Fruit fly (Drosophila melanogaster) whole organism, embryonic: Measurements from ENCODE around the gene Pde9.
A peak's percentile ranks its signal among the peaks of the same experiment; 100 is the strongest.

Experiments
- B-H2 ChIP-seq: fragments of 200-800 bp; sonication (Bioruptor generic); optimal IDR thresholded peaks from 2 replicates; lab custom pipeline; 2018; ENCODE audit warnings: missing biosample characterization, mild to moderate bottlenecking, missing genetic modification characterization
- CG11398 ChIP-seq: fragments of 200-800 bp; sonication (Bioruptor generic); optimal IDR thresholded peaks from 2 replicates; lab custom pipeline; 2016; ENCODE audit warnings: missing biosample characterization, missing genetic modification characterization
- CG12104 ChIP-seq: fragments of 200-800 bp; sonication (Bioruptor generic); optimal IDR thresholded peaks from 3 replicates; lab custom pipeline; 2016; ENCODE audit warnings: missing biosample characterization, missing genetic modification characterization
- CG12659 ChIP-seq: fragments of 200-800 bp; sonication (Bioruptor generic); optimal IDR thresholded peaks from 3 replicates; lab custom pipeline; 2017; ENCODE audit warnings: mild to moderate bottlenecking, missing biosample characterization, missing genetic modification reagents, missing genetic modification characterization
- CG15011 ChIP-seq: fragments of 200-800 bp; sonication (Bioruptor generic); optimal IDR thresholded peaks from 3 replicates; lab custom pipeline; 2018; ENCODE audit warnings: missing biosample characterization, mild to moderate bottlenecking, missing genetic modification characterization
- CG1603 ChIP-seq: fragments of 200-800 bp; sonication (Bioruptor generic); optimal IDR thresholded peaks from 2 replicates; lab custom pipeline; 2019; ENCODE audit warnings: missing biosample characterization, mild to moderate bottlenecking, missing genetic modification characterization, moderate library complexity
- CG1792 ChIP-seq: fragments of 200-800 bp; sonication (Bioruptor generic); optimal IDR thresholded peaks from 2 replicates; lab custom pipeline; 2016; ENCODE audit warnings: missing biosample characterization, missing genetic modification characterization
- CG18476 ChIP-seq: fragments of 200-800 bp; sonication (Bioruptor generic); optimal IDR thresholded peaks from 2 replicates; lab custom pipeline; 2016; ENCODE audit warnings: missing biosample characterization, mild to moderate bottlenecking, missing genetic modification characterization
- CG18619 ChIP-seq: fragments of 200-800 bp; sonication (Bioruptor generic); optimal IDR thresholded peaks from 3 replicates; lab custom pipeline; 2017; ENCODE audit warnings: missing biosample characterization, mild to moderate bottlenecking, missing genetic modification characterization
- CG34376 ChIP-seq: fragments of 200-800 bp; sonication (Bioruptor generic); optimal IDR thresholded peaks from 2 replicates; lab custom pipeline; 2018; ENCODE audit warnings: missing biosample characterization, mild to moderate bottlenecking, missing genetic modification characterization
- CG3995 ChIP-seq: fragments of 200-800 bp; sonication (Bioruptor generic); optimal IDR thresholded peaks from 3 replicates; lab custom pipeline; 2016; ENCODE audit warnings: missing biosample characterization, missing genetic modification characterization
- CG4360 ChIP-seq: fragments of 200-800 bp; sonication (Bioruptor generic); IDR thresholded peaks from 2 replicates; pipeline ENCODE4 v1.3.6; 2022; ENCODE audit warnings: missing biosample characterization, missing genetic modification characterization
- CG4617 ChIP-seq: fragments of 200-800 bp; sonication (Bioruptor generic); optimal IDR thresholded peaks from 3 replicates; lab custom pipeline; 2016; ENCODE audit warnings: missing biosample characterization, missing genetic modification characterization, borderline replicate concordance
- CG4707 ChIP-seq: fragments of 200-800 bp; sonication (Bioruptor generic); optimal IDR thresholded peaks from 2 replicates; lab custom pipeline; 2018; ENCODE audit warnings: missing biosample characterization, mild to moderate bottlenecking, missing genetic modification characterization, moderate library complexity
- CG6654 ChIP-seq: fragments of 200-800 bp; sonication (Bioruptor generic); optimal IDR thresholded peaks from 2 replicates; lab custom pipeline; 2017; ENCODE audit warnings: missing biosample characterization, mild to moderate bottlenecking, missing genetic modification characterization
- CG9876 ChIP-seq: fragments of 200-800 bp; sonication (Bioruptor generic); optimal IDR thresholded peaks from 2 replicates; lab custom pipeline; 2016; ENCODE audit warnings: missing biosample characterization, missing genetic modification characterization
- Dek ChIP-seq: fragments of 200-800 bp; sonication (Bioruptor generic); optimal IDR thresholded peaks from 3 replicates; lab custom pipeline; 2019; ENCODE audit warnings: missing biosample characterization, mild to moderate bottlenecking, missing genetic modification characterization, moderate library complexity
- Dfd ChIP-seq, 2 experiments: fragments of >200 bp; optimal IDR thresholded peaks; 2 replicates each; lab custom pipeline; 2017; ENCODE audit warnings: missing biosample characterization in 2 of 2, missing genetic modification characterization in 2 of 2
- Dref ChIP-seq: fragments of 200-800 bp; sonication (Bioruptor generic); IDR thresholded peaks from 2 replicates; pipeline ENCODE4 v1.3.6; 2022; ENCODE audit warnings: missing biosample characterization, missing genetic modification characterization
- E2f2 ChIP-seq: fragments of 200-800 bp; sonication (Bioruptor generic); IDR thresholded peaks from 2 replicates; pipeline ENCODE4 v1.3.6; 2022; ENCODE audit warnings: missing biosample characterization, missing genetic modification characterization
- Eip74EF ChIP-seq, 2 experiments: fragments of 200-800 bp in 1 of 2; fragments of >200 bp in 1 of 2; sonication (Bioruptor generic) in 1 of 2; optimal IDR thresholded peaks; 2 replicates each; lab custom pipeline; 2017 to 2019; ENCODE audit warnings: missing biosample characterization in 2 of 2, missing genetic modification characterization in 2 of 2, mild to moderate bottlenecking in 1 of 2, moderate library complexity in 1 of 2
- Ets97D ChIP-seq: fragments of 200-800 bp; sonication (Bioruptor generic); optimal IDR thresholded peaks from 3 replicates; lab custom pipeline; 2016; ENCODE audit warnings: missing biosample characterization, missing genetic modification characterization
- NK7.1 ChIP-seq: fragments of 200-800 bp; sonication (Bioruptor generic); optimal IDR thresholded peaks from 3 replicates; lab custom pipeline; 2016; ENCODE audit warnings: missing biosample characterization, missing genetic modification characterization
- Nf-YB ChIP-seq: fragments of 200-800 bp; sonication (Bioruptor generic); optimal IDR thresholded peaks from 3 replicates; lab custom pipeline; 2019; ENCODE audit warnings: missing biosample characterization, mild to moderate bottlenecking, missing genetic modification characterization, moderate library complexity
- Nf-YC ChIP-seq: fragments of 200-800 bp; optimal IDR thresholded peaks from 3 replicates; lab custom pipeline; 2019; ENCODE audit warnings: missing biosample characterization, mild to moderate bottlenecking, missing genetic modification characterization, moderate library complexity
- Ssrp ChIP-seq: fragments of 200-800 bp; sonication (Bioruptor generic); optimal IDR thresholded peaks from 2 replicates; lab custom pipeline; 2018; ENCODE audit warnings: missing biosample characterization, mild to moderate bottlenecking, missing genetic modification characterization, moderate library complexity
- Xrp1 ChIP-seq: fragments of 200-800 bp; sonication (Bioruptor generic); IDR thresholded peaks from 2 replicates; pipeline ENCODE4 v1.3.6; 2022; ENCODE audit warnings: missing biosample characterization, missing genetic modification characterization
- abd-A ChIP-seq: fragments of 200-800 bp; sonication (Bioruptor generic); optimal IDR thresholded peaks from 3 replicates; lab custom pipeline; 2019; ENCODE audit warnings: missing biosample characterization, mild to moderate bottlenecking, missing genetic modification characterization, moderate library complexity
- ase ChIP-seq: fragments of 200-800 bp; sonication (Bioruptor generic); IDR thresholded peaks from 3 replicates; pipeline ENCODE4 v1.3.6; 2022; ENCODE audit warnings: missing biosample characterization, missing genetic modification characterization
- bab2 ChIP-seq: fragments of 200-800 bp; sonication (Bioruptor generic); optimal IDR thresholded peaks from 2 replicates; lab custom pipeline; 2016; ENCODE audit warnings: missing biosample characterization, missing genetic modification characterization
- bigmax ChIP-seq: fragments of 200-800 bp; sonication (Bioruptor generic); optimal IDR thresholded peaks from 2 replicates; lab custom pipeline; 2018; ENCODE audit warnings: missing biosample characterization, mild to moderate bottlenecking, missing genetic modification characterization
- chif ChIP-seq, 2 experiments: fragments of 200-800 bp; sonication (Bioruptor generic); optimal IDR thresholded peaks; 3 replicates each; lab custom pipeline; 2016; ENCODE audit warnings: missing biosample characterization in 2 of 2, missing genetic modification characterization in 2 of 2
- ftz-f1 ChIP-seq: fragments of 200-800 bp; sonication (Bioruptor generic); optimal IDR thresholded peaks from 2 replicates; lab custom pipeline; 2016; ENCODE audit warnings: missing biosample characterization, missing genetic modification characterization
- gce ChIP-seq: fragments of 200-800 bp; sonication (Bioruptor generic); IDR thresholded peaks from 3 replicates; pipeline ENCODE4 v1.3.6; 2022; ENCODE audit warnings: missing biosample characterization, missing genetic modification characterization
- gt ChIP-seq: fragments of 200-800 bp; sonication (Bioruptor generic); IDR thresholded peaks from 2 replicates; pipeline ENCODE4 v1.3.6; 2022; ENCODE audit warnings: missing biosample characterization, missing genetic modification characterization
- hb ChIP-seq: fragments of 200-800 bp; sonication (Bioruptor generic); IDR thresholded peaks from 3 replicates; pipeline ENCODE4 v1.3.6; 2022; ENCODE audit warnings: missing biosample characterization, missing genetic modification characterization; ENCODE audit not compliant: partially characterized antibody
- insv ChIP-seq, 2 experiments: fragments of 200-800 bp; sonication (Bioruptor generic); optimal IDR thresholded peaks; 3 replicates each; lab custom pipeline; 2016 to 2018; ENCODE audit warnings: missing biosample characterization in 2 of 2, missing genetic modification characterization in 2 of 2
- inv ChIP-seq: fragments of 200-800 bp; sonication (Bioruptor generic); IDR thresholded peaks from 2 replicates; pipeline ENCODE4 v1.3.6; 2022; ENCODE audit warnings: missing biosample characterization, missing genetic modification characterization; ENCODE audit not compliant: partially characterized antibody
- kay ChIP-seq: fragments of 200-800 bp; sonication (Bioruptor generic); optimal IDR thresholded peaks from 2 replicates; lab custom pipeline; 2016; ENCODE audit warnings: missing biosample characterization, missing genetic modification characterization
- ken ChIP-seq: fragments of 200-800 bp; sonication (Bioruptor generic); IDR thresholded peaks from 3 replicates; pipeline ENCODE4 v1.3.6; 2022; ENCODE audit warnings: missing biosample characterization, missing genetic modification characterization
- lilli ChIP-seq: fragments of 200-800 bp; sonication (Bioruptor generic); optimal IDR thresholded peaks from 3 replicates; lab custom pipeline; 2016; ENCODE audit warnings: missing biosample characterization, missing genetic modification characterization
- lola ChIP-seq, 3 experiments: fragments of >200 bp in 2 of 3; fragments of 200-800 bp in 1 of 3; sonication (Bioruptor generic) in 1 of 3; optimal IDR thresholded peaks; 2 replicates each; lab custom pipeline; 2017 to 2019; ENCODE audit warnings: missing biosample characterization in 3 of 3, missing genetic modification characterization in 3 of 3, mild to moderate bottlenecking in 1 of 3, moderate library complexity in 1 of 3
- maf-S ChIP-seq: fragments of 200-800 bp; sonication (Bioruptor generic); optimal IDR thresholded peaks from 2 replicates; lab custom pipeline; 2016; ENCODE audit warnings: missing biosample characterization, missing genetic modification characterization
- pita ChIP-seq: fragments of 200-800 bp; sonication (Bioruptor generic); optimal IDR thresholded peaks from 2 replicates; lab custom pipeline; 2017; ENCODE audit warnings: missing biosample characterization, mild to moderate bottlenecking, missing genetic modification characterization
- ro ChIP-seq: fragments of 200-800 bp; sonication (Bioruptor generic); IDR thresholded peaks from 2 replicates; pipeline ENCODE4 v1.3.6; 2022; ENCODE audit warnings: missing biosample characterization, missing genetic modification characterization
- sob ChIP-seq: fragments of 200-800 bp; sonication (Bioruptor generic); IDR thresholded peaks from 2 replicates; pipeline ENCODE4 v1.3.6; 2022; ENCODE audit warnings: missing biosample characterization, missing genetic modification characterization
- stwl ChIP-seq: fragments of 200-800 bp; sonication (Bioruptor generic); optimal IDR thresholded peaks from 3 replicates; lab custom pipeline; 2018; ENCODE audit warnings: missing biosample characterization, mild to moderate bottlenecking, missing genetic modification characterization, moderate library complexity
- unc-4 ChIP-seq: fragments of 200-800 bp; sonication (Bioruptor generic); IDR thresholded peaks from 2 replicates; pipeline ENCODE4 v1.3.6; 2022; ENCODE audit warnings: missing biosample characterization, missing genetic modification characterization; ENCODE audit not compliant: partially characterized antibody
- wdn ChIP-seq: fragments of 200-800 bp; sonication (Bioruptor generic); IDR thresholded peaks from 2 replicates; pipeline ENCODE4 v1.3.6; 2022; ENCODE audit warnings: missing biosample characterization, missing genetic modification characterization
- zf30C ChIP-seq: fragments of 200-800 bp; sonication (Bioruptor generic); optimal IDR thresholded peaks from 3 replicates; lab custom pipeline; 2018; ENCODE audit warnings: missing biosample characterization, mild to moderate bottlenecking, missing genetic modification characterization

Pde9 gene

dm6 chrX:12755017-12755563 is 142.0 kb downstream of the Pde9 start (continued):
- TF ChIP-seq CG15011 (GFP tag; lab: Kevin White, UChicago) (peak; percentile 53), wdn (GFP tag; lab: Robert Waterston, UW) (peak; percentile 75), kay (GFP tag; lab: Kevin White, UChicago) (no peak), CG18619 (GFP tag; lab: Kevin White, UChicago) (peak; percentile 60), pita (GFP tag; lab: Kevin White, UChicago) (no peak), CG12659 (GFP tag; lab: Kevin White, UChicago) (peak; percentile 77), CG34376 (GFP tag; lab: Kevin White, UChicago) (peak; percentile 5), chif (GFP tag; optimal IDR thresholded peaks at IDR 0.05; lab: Kevin White, UChicago) (peak; percentile 32 to 39), CG11398 (GFP tag; lab: Kevin White, UChicago) (peak; percentile 9), CG12104 (GFP tag; lab: Kevin White, UChicago) (no peak), insv (GFP tag; optimal IDR thresholded peaks at IDR 0.05; lab: Kevin White, UChicago) (peak in 1 of 2 experiments; percentile 37), CG6654 (GFP tag; lab: Kevin White, UChicago) (no peak), stwl (tag; lab: Kevin White, UChicago) (no peak), unc-4 (GFP tag; lab: Robert Waterston, UW) (no peak), Dref (no peak), CG1792 (no peak), Nf-YC (tag; lab: Kevin White, UChicago) (peak; percentile 52), CG18476 (peak; percentile 48), abd-A (tag; lab: Kevin White, UChicago) (peak; percentile 50), hb (GFP tag; lab: Robert Waterston, UW) (no peak), CG3995 (GFP tag; lab: Kevin White, UChicago) (peak; percentile 34), ken (no peak), CG1603 (peak; percentile 61), lola (GFP tag; optimal IDR thresholded peaks at IDR 0.05; lab: Kevin White, UChicago) (peak in 1 of 3 experiments; percentile 14), E2f2 (GFP tag; lab: Robert Waterston, UW) (peak; percentile 31; the same call in 1 of the 2 replicates), CG4707 (peak; percentile 11), zf30C (GFP tag; lab: Kevin White, UChicago) (no peak), Dfd (GFP tag; optimal IDR thresholded peaks at IDR 0.05; lab: Kevin White, UChicago) (no peak), gt (no peak), CG4360 (GFP tag; lab: Robert Waterston, UW) (no peak), CG4617 (GFP tag; lab: Kevin White, UChicago) (peak; percentile 25), Dek (peak; percentile 79), gce (GFP tag; lab: Robert Waterston, UW) (no peak), Xrp1 (peak; percentile 80), inv (GFP tag; lab: Robert Waterston, UW) (no peak), Ssrp (tag; lab: Kevin White, UChicago) (peak; percentile 36), ro (GFP tag; lab: Robert Waterston, UW) (no peak), maf-S (GFP tag; lab: Kevin White, UChicago) (no peak), sob (GFP tag; lab: Robert Waterston, UW) (peak; percentile 84), Eip74EF (GFP tag; optimal IDR thresholded peaks at IDR 0.05; lab: Kevin White, UChicago) (peak in 1 of 2 experiments; percentile 27), lilli (GFP tag; lab: Kevin White, UChicago) (peak; percentile 85), bigmax (no peak), Ets97D (peak; percentile 49), B-H2 (peak; percentile 73), Nf-YB (GFP tag; lab: Kevin White, UChicago) (peak; percentile 38), ase (GFP tag; lab: Robert Waterston, UW) (peak; percentile 58; the same call in 1 of the 3 replicates), ftz-f1 (no peak), bab2 (GFP tag; lab: Kevin White, UChicago) (peak; percentile 58), CG9876 (GFP tag; lab: Kevin White, UChicago) (peak; percentile 22), NK7.1 (GFP tag; lab: Kevin White, UChicago) (peak; percentile 1)
